Fruit fly (Drosophila melanogaster) whole organism, embryonic: ENCODE data around the gene CG5612.

Experiments
- BtbVII ChIP-seq: fragments of 200-800 bp; sonication (Bioruptor generic); optimal IDR thresholded peaks from 3 replicates; lab custom pipeline; 2017; ENCODE audit warnings: missing biosample characterization, mild to moderate bottlenecking, missing genetic modification characterization
- CG10366 ChIP-seq: fragments of 200-800 bp; sonication (Bioruptor generic); IDR thresholded peaks from 2 replicates; pipeline ENCODE4 v1.3.6; 2022; ENCODE audit warnings: missing biosample characterization, missing genetic modification characterization
- CG11085 ChIP-seq: fragments of 200-800 bp; sonication (Bioruptor generic); IDR thresholded peaks from 2 replicates; pipeline ENCODE4 v1.3.6; 2022; ENCODE audit warnings: missing biosample characterization, missing genetic modification characterization
- CG11247 ChIP-seq: fragments of 200-800 bp; sonication (Bioruptor generic); IDR thresholded peaks from 2 replicates; pipeline ENCODE4 v1.3.6; 2022; ENCODE audit warnings: missing biosample characterization, missing genetic modification characterization
- CG11456 ChIP-seq: fragments of 200-800 bp; sonication (Bioruptor generic); IDR thresholded peaks from 3 replicates; pipeline ENCODE4 v1.3.6; 2022; ENCODE audit warnings: missing biosample characterization, missing genetic modification characterization
- CG11695 ChIP-seq: fragments of 200-800 bp; sonication (Bioruptor generic); IDR thresholded peaks from 3 replicates; pipeline ENCODE4 v1.3.6; 2022; ENCODE audit warnings: missing biosample characterization, missing genetic modification characterization
- CG13123 ChIP-seq: fragments of 200-800 bp; sonication (Bioruptor generic); optimal IDR thresholded peaks from 2 replicates; lab custom pipeline; 2016; ENCODE audit warnings: missing biosample characterization, missing genetic modification characterization
- CG14441 ChIP-seq: fragments of 200-800 bp; sonication (Bioruptor generic); IDR thresholded peaks from 2 replicates; pipeline ENCODE4 v1.3.6; 2022; ENCODE audit warnings: missing biosample characterization, missing genetic modification characterization
- CG14710 ChIP-seq: fragments of 200-800 bp; sonication (Bioruptor generic); optimal IDR thresholded peaks from 3 replicates; lab custom pipeline; 2019; ENCODE audit warnings: missing biosample characterization, mild to moderate bottlenecking, missing genetic modification characterization, moderate library complexity
- CG14965 ChIP-seq: fragments of 200-800 bp; sonication (Bioruptor generic); optimal IDR thresholded peaks from 2 replicates; lab custom pipeline; 2016; ENCODE audit warnings: missing biosample characterization, missing genetic modification characterization, borderline replicate concordance
- CG15696 ChIP-seq: fragments of 200-800 bp; sonication (Bioruptor generic); optimal IDR thresholded peaks from 2 replicates; lab custom pipeline; 2019; ENCODE audit warnings: missing biosample characterization, mild to moderate bottlenecking, missing genetic modification characterization, moderate library complexity
- CG1602 ChIP-seq: fragments of 200-800 bp; sonication (Bioruptor generic); optimal IDR thresholded peaks from 3 replicates; lab custom pipeline; 2016; ENCODE audit warnings: missing biosample characterization, missing genetic modification characterization
- CG17359 ChIP-seq: fragments of 200-800 bp; sonication (Bioruptor generic); optimal IDR thresholded peaks from 3 replicates; lab custom pipeline; 2018; ENCODE audit warnings: missing biosample characterization, mild to moderate bottlenecking, missing genetic modification characterization, moderate library complexity
- CG18599 ChIP-seq: fragments of 200-800 bp; sonication (Bioruptor generic); optimal IDR thresholded peaks from 3 replicates; lab custom pipeline; 2017; ENCODE audit warnings: missing biosample characterization, missing genetic modification characterization, mild to moderate bottlenecking, moderate library complexity, missing genetic modification reagents
- CG3163 ChIP-seq: fragments of 200-800 bp; sonication (Bioruptor generic); optimal IDR thresholded peaks from 3 replicates; lab custom pipeline; 2016; ENCODE audit warnings: missing biosample characterization, missing genetic modification characterization
- CG32767 ChIP-seq: fragments of 200-800 bp; sonication (Bioruptor generic); IDR thresholded peaks from 2 replicates; pipeline ENCODE4 v1.3.6; 2022; ENCODE audit warnings: missing biosample characterization, missing genetic modification characterization
- CG34422 ChIP-seq: fragments of 200-800 bp; sonication (Bioruptor generic); IDR thresholded peaks from 3 replicates; pipeline ENCODE4 v1.3.6; 2022; ENCODE audit warnings: missing biosample characterization, missing genetic modification characterization
- CG4707 ChIP-seq: fragments of 200-800 bp; sonication (Bioruptor generic); optimal IDR thresholded peaks from 2 replicates; lab custom pipeline; 2018; ENCODE audit warnings: missing biosample characterization, mild to moderate bottlenecking, missing genetic modification characterization, moderate library complexity
- CG6272 ChIP-seq: fragments of 200-800 bp; sonication (Bioruptor generic); IDR thresholded peaks from 2 replicates; pipeline ENCODE4 v1.3.6; 2022; ENCODE audit warnings: missing biosample characterization, missing genetic modification characterization
- CG7372 ChIP-seq: fragments of 200-800 bp; sonication (Bioruptor generic); IDR thresholded peaks from 2 replicates; pipeline ENCODE4 v1.3.6; 2022; ENCODE audit warnings: missing biosample characterization, missing genetic modification characterization
- CG8290 ChIP-seq, 3 experiments: fragments of 200-800 bp; sonication (Bioruptor generic); optimal IDR thresholded peaks; 2 replicates each; lab custom pipeline; 2016 to 2019; ENCODE audit warnings: missing biosample characterization in 3 of 3, missing genetic modification characterization in 3 of 3, mild to moderate bottlenecking in 2 of 3, moderate library complexity in 1 of 3
- CG8359 ChIP-seq: fragments of 200-800 bp; sonication (Bioruptor generic); optimal IDR thresholded peaks from 2 replicates; lab custom pipeline; 2017; ENCODE audit warnings: missing biosample characterization, mild to moderate bottlenecking, missing genetic modification characterization, borderline replicate concordance
- CG8478 ChIP-seq: fragments of >200 bp; optimal IDR thresholded peaks from 2 replicates; lab custom pipeline; 2018
- Camta ChIP-seq: fragments of 200-800 bp; sonication (Bioruptor generic); optimal IDR thresholded peaks from 2 replicates; lab custom pipeline; 2016; ENCODE audit warnings: missing biosample characterization, missing genetic modification characterization
- CrebB ChIP-seq: fragments of 200-800 bp; sonication (Bioruptor generic); optimal IDR thresholded peaks from 3 replicates; lab custom pipeline; 2018; ENCODE audit warnings: missing biosample characterization, mild to moderate bottlenecking, missing genetic modification characterization
- Elba2 ChIP-seq: fragments of 200-800 bp; sonication (Bioruptor generic); optimal IDR thresholded peaks from 3 replicates; lab custom pipeline; 2016; ENCODE audit warnings: missing biosample characterization, missing genetic modification characterization
- Fer3 ChIP-seq: fragments of 200-800 bp; sonication (Bioruptor generic); optimal IDR thresholded peaks from 2 replicates; lab custom pipeline; 2018; ENCODE audit warnings: missing biosample characterization, mild to moderate bottlenecking, missing genetic modification characterization, moderate library complexity
- Mad ChIP-seq: fragments of 200-800 bp; sonication (Bioruptor generic); optimal IDR thresholded peaks from 2 replicates; lab custom pipeline; 2016; ENCODE audit warnings: missing biosample characterization, missing genetic modification characterization
- Med ChIP-seq: fragments of 200-800 bp; sonication (Bioruptor generic); peaks from one replicate; lab custom pipeline; 2016; ENCODE audit warnings: missing biosample characterization, missing genetic modification characterization, mild to moderate bottlenecking, inconsistent platforms, moderate library complexity
- NFAT ChIP-seq: fragments of 200-800 bp; sonication (Bioruptor generic); IDR thresholded peaks from 2 replicates; pipeline ENCODE4 v1.3.6; 2022; ENCODE audit warnings: missing biosample characterization, missing genetic modification characterization
- NfI ChIP-seq: fragments of 200-800 bp; sonication (Bioruptor generic); optimal IDR thresholded peaks from 3 replicates; lab custom pipeline; 2018; ENCODE audit warnings: missing biosample characterization, mild to moderate bottlenecking, missing genetic modification characterization, moderate library complexity
- Sry-β ChIP-seq: fragments of 200-800 bp; sonication (Bioruptor generic); optimal IDR thresholded peaks from 2 replicates; lab custom pipeline; 2018; ENCODE audit warnings: missing biosample characterization, mild to moderate bottlenecking, missing genetic modification characterization, moderate library complexity
- al ChIP-seq: fragments of 200-800 bp; sonication (Bioruptor generic); IDR thresholded peaks from 2 replicates; pipeline ENCODE4 v1.3.6; 2022; ENCODE audit warnings: missing biosample characterization, missing genetic modification characterization
- chinmo ChIP-seq: fragments of 200-800 bp; sonication (Bioruptor generic); IDR thresholded peaks from 4 replicates; pipeline ENCODE4 v1.3.6; 2022; ENCODE audit warnings: missing biosample characterization, missing genetic modification characterization; ENCODE audit not compliant: partially characterized antibody
- corto ChIP-seq: fragments of 200-800 bp; sonication (Bioruptor generic); optimal IDR thresholded peaks from 2 replicates; lab custom pipeline; 2016; ENCODE audit warnings: missing biosample characterization, mild to moderate bottlenecking, missing genetic modification characterization, moderate library complexity
- crol ChIP-seq: fragments of 200-800 bp; sonication (Bioruptor generic); IDR thresholded peaks from 2 replicates; pipeline ENCODE4 v1.3.6; 2022; ENCODE audit warnings: missing biosample characterization, missing genetic modification characterization
- eve ChIP-seq, 2 experiments: fragments of >200 bp; optimal IDR thresholded peaks; 2 replicates each; lab custom pipeline; 2017; ENCODE audit warnings: missing biosample characterization in 2 of 2, missing genetic modification characterization in 2 of 2
- ewg ChIP-seq: fragments of 200-800 bp; sonication (Bioruptor generic); optimal IDR thresholded peaks from 3 replicates; lab custom pipeline; 2017; ENCODE audit warnings: mild to moderate bottlenecking, missing biosample characterization, missing genetic modification reagents, missing genetic modification characterization
- gfzf ChIP-seq: fragments of 200-800 bp; sonication (Bioruptor generic); optimal IDR thresholded peaks from 2 replicates; lab custom pipeline; 2016; ENCODE audit warnings: missing biosample characterization, mild to moderate bottlenecking, missing genetic modification characterization, moderate library complexity
- gro ChIP-seq: fragments of 200-800 bp; sonication (Bioruptor generic); optimal IDR thresholded peaks from 2 replicates; lab custom pipeline; 2016; ENCODE audit warnings: missing biosample characterization, missing genetic modification characterization
- hb ChIP-seq: fragments of 200-800 bp; sonication (Bioruptor generic); IDR thresholded peaks from 3 replicates; pipeline ENCODE4 v1.3.6; 2022; ENCODE audit warnings: missing biosample characterization, missing genetic modification characterization; ENCODE audit not compliant: partially characterized antibody
- jing ChIP-seq: fragments of 200-800 bp; sonication (Bioruptor generic); optimal IDR thresholded peaks from 2 replicates; lab custom pipeline; 2018; ENCODE audit warnings: missing biosample characterization, mild to moderate bottlenecking, missing genetic modification characterization
- kah ChIP-seq: fragments of 200-800 bp; sonication (Bioruptor generic); optimal IDR thresholded peaks from 2 replicates; lab custom pipeline; 2018; ENCODE audit warnings: missing biosample characterization, mild to moderate bottlenecking, missing genetic modification characterization
- pb ChIP-seq: fragments of 200-800 bp; sonication (Bioruptor generic); optimal IDR thresholded peaks from 3 replicates; lab custom pipeline; 2016; ENCODE audit warnings: missing biosample characterization, missing genetic modification characterization
- sc ChIP-seq, 3 experiments: fragments of >200 bp in 2 of 3; fragments of 200-800 bp in 1 of 3; sonication (Bioruptor generic) in 1 of 3; optimal IDR thresholded peaks; 2 replicates in 2 of 3; 3 replicates in 1 of 3; lab custom pipeline; 2017; ENCODE audit warnings: mild to moderate bottlenecking in 1 of 3, missing biosample characterization in 1 of 3, missing genetic modification characterization in 1 of 3, missing genetic modification reagents in 1 of 3
- scrt ChIP-seq: fragments of 200-800 bp; sonication (Bioruptor generic); optimal IDR thresholded peaks from 2 replicates; lab custom pipeline; 2018; ENCODE audit warnings: missing biosample characterization, mild to moderate bottlenecking, missing genetic modification characterization, moderate library complexity
- stwl ChIP-seq: fragments of 200-800 bp; sonication (Bioruptor generic); optimal IDR thresholded peaks from 3 replicates; lab custom pipeline; 2018; ENCODE audit warnings: missing biosample characterization, mild to moderate bottlenecking, missing genetic modification characterization, moderate library complexity
- tap ChIP-seq: fragments of 200-800 bp; optimal IDR thresholded peaks from 3 replicates; lab custom pipeline; 2019; ENCODE audit warnings: missing biosample characterization, mild to moderate bottlenecking, missing genetic modification characterization, moderate library complexity
- ttk ChIP-seq: fragments of 200-800 bp; sonication (Bioruptor generic); IDR thresholded peaks from 2 replicates; pipeline ENCODE4 v2.1.2; 2022; ENCODE audit warnings: missing biosample characterization, missing genetic modification characterization

The CG5612 gene

DNA sequence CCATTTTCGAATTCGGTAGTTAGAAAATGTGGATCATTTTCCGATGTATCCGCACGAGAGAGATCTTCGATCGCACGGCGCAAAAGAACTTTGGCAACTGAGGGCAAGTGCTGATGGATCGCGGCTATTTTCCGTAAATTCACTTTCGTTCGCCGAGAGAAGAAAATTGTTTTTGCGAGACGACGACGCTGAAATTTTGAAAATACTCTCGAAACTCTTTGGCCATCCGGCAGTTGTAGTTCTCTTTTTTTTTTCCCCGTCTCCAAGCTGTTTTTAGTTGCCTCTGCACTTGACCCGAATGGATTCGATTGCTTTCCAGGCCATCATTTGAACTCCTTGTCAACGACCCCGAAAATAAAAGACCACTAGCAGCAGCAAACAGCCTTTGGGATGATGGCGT is at the start of gene CG5612:
Gene CG5612 (minus strand): TSS at position 101 of the 400 bp plus-strand sequence.
- no peak for TF ChIP-seq CG14710
- no peak for TF ChIP-seq pb (GFP tag; lab: Kevin White, UChicago)
- TF ChIP-seq CG32767 (GFP tag; lab: Robert Waterston, UW) = no peak
- TF ChIP-seq CG14441 = no peak
- TF ChIP-seq Fer3 = no peak
- TF ChIP-seq jing = no peak
- no peak for TF ChIP-seq al (GFP tag; lab: Robert Waterston, UW)
- TF ChIP-seq kah (GFP tag; lab: Kevin White, UChicago) = no peak
- TF ChIP-seq CG3163 (GFP tag; lab: Kevin White, UChicago) = no peak
- TF ChIP-seq CG8359 (GFP tag; lab: Kevin White, UChicago) = no peak

DNA sequence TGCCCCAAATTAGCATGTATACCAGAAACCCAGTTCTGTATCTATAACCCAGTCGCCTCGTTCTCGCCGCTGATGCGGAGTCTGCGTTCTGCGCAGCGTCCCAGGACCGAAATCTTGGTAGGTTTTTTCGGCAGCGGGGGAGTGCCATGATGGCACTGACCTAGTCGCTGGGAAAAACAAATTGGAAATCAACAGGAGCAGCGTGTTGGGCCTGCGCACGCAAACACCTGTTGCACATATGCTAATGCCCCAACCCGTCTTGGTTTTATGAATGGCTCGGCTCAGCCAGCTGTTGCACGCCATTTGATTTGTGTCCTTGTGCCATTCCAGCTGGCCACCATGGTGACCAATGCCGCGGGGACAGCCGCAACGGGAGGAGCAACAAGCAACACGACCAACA is 37.0 kb upstream of the CG5612 start:
- TF ChIP-seq CG4707 (GFP tag; lab: Kevin White, UChicago) (no peak), CG11085 (GFP tag; lab: Robert Waterston, UW) (no peak), Sry-β (no peak), CG11695 (GFP tag; lab: Robert Waterston, UW) (no peak), CG32767 (GFP tag; lab: Robert Waterston, UW) (peak; percentile 27; the same call in 1 of the 2 replicates), crol (GFP tag; lab: Robert Waterston, UW) (0 out of 2 replicates have a peak, but pooled peaks have one; percentile 16), Mad (GFP tag; lab: Kevin White, UChicago) (no peak), CG13123 (no peak), ewg (peak; percentile 87), eve (GFP tag; optimal IDR thresholded peaks at IDR 0.05; lab: Kevin White, UChicago) (no peak), CG18599 (GFP tag; lab: Kevin White, UChicago) (peak; percentile 1), scrt (GFP tag; lab: Kevin White, UChicago) (peak; percentile 100), CG14965 (GFP tag; lab: Kevin White, UChicago) (no peak), CG34422 (GFP tag; lab: Robert Waterston, UW) (peak; percentile 80; the same call in 2 of the 3 replicates), BtbVII (GFP tag; lab: Kevin White, UChicago) (no peak), CG8290 (GFP tag; optimal IDR thresholded peaks at IDR 0.05; lab: Kevin White, UChicago) (no peak), CG8290 (tag; optimal IDR thresholded peaks at IDR 0.05; lab: Kevin White, UChicago) (no peak), Elba2 (GFP tag; lab: Kevin White, UChicago) (no peak), tap (no peak), ttk (GFP tag; lab: Robert Waterston, UW) (no peak), CG15696 (tag; lab: Kevin White, UChicago) (no peak), CrebB (tag; lab: Kevin White, UChicago) (no peak), sc (optimal IDR thresholded peaks at IDR 0.05; lab: Kevin White, UChicago) (no peak), sc (GFP tag; optimal IDR thresholded peaks at IDR 0.05; lab: Kevin White, UChicago) (no peak), CG8478 (lab: Kevin White, UChicago) (peak; percentile 7), chinmo (GFP tag; lab: Robert Waterston, UW) (0 out of 4 replicates have a peak, but pooled peaks have one; percentile 30), CG11456 (GFP tag; lab: Robert Waterston, UW) (0 out of 3 replicates have a peak, but pooled peaks have one; percentile 17), stwl (tag; lab: Kevin White, UChicago) (no peak), CG17359 (no peak)

- TF ChIP-seq hb (GFP tag; lab: Robert Waterston, UW) = no peak
- TF ChIP-seq CG10366 (GFP tag; lab: Robert Waterston, UW) = peak; percentile 65
- no peak for TF ChIP-seq CG6272 (GFP tag; lab: Robert Waterston, UW)
- TF ChIP-seq corto (GFP tag; lab: Kevin White, UChicago) = no peak
- TF ChIP-seq Med = peak; percentile 86
- no peak for TF ChIP-seq gro (GFP tag; lab: Kevin White, UChicago)
- 0 out of 2 replicates have a peak, but pooled peaks have one; percentile 8 for TF ChIP-seq CG7372 (GFP tag; lab: Robert Waterston, UW)
- TF ChIP-seq Camta (GFP tag; lab: Kevin White, UChicago) = no peak
- peak; percentile 43 for TF ChIP-seq NFAT (GFP tag; lab: Robert Waterston, UW)
- TF ChIP-seq CG1602 (GFP tag; lab: Kevin White, UChicago) = no peak
- TF ChIP-seq CG11247 (GFP tag; lab: Robert Waterston, UW) = 0 out of 2 replicates have a peak, but pooled peaks have one; percentile 24
- TF ChIP-seq gfzf (GFP tag; lab: Kevin White, UChicago) = no peak
- no peak for TF ChIP-seq NfI
These were observed 36.2 kb upstream of the CG5612 start, which contains the start of gene unc80 for dm6 chr3R:27661971-27662489. Gene unc80, plus strand, starts transcription at chr3R:27662439.
